Fruit fly (Drosophila melanogaster) whole organism, embryonic: ENCODE data around the gene Cad89D.

Experiments
- ATbp ChIP-seq: fragments of 200-800 bp; sonication (Bioruptor generic); optimal IDR thresholded peaks from 2 replicates; lab custom pipeline; 2017; ENCODE audit warnings: missing biosample characterization, mild to moderate bottlenecking, missing genetic modification characterization, missing genetic modification reagents
- Adf1 ChIP-seq: fragments of 200-800 bp; sonication (Bioruptor generic); IDR thresholded peaks from 2 replicates; pipeline ENCODE4 v1.3.6; 2022; ENCODE audit warnings: missing biosample characterization, missing genetic modification characterization
- Aef1 ChIP-seq: fragments of 200-800 bp; sonication (Bioruptor generic); IDR thresholded peaks from 3 replicates; pipeline ENCODE4 v1.3.6; 2022; ENCODE audit warnings: missing biosample characterization, missing genetic modification characterization
- Antp ChIP-seq: fragments of 200-800 bp; sonication (Bioruptor generic); optimal IDR thresholded peaks from 3 replicates; lab custom pipeline; 2016; ENCODE audit warnings: missing biosample characterization, missing genetic modification characterization
- BEAF-32 ChIP-seq: fragments of 200-800 bp; sonication (Bioruptor generic); optimal IDR thresholded peaks from 3 replicates; lab custom pipeline; 2017; ENCODE audit warnings: missing biosample characterization, missing genetic modification characterization, mild to moderate bottlenecking, moderate library complexity, missing genetic modification reagents
- Bgb ChIP-seq: fragments of 200-800 bp; sonication (Bioruptor generic); IDR thresholded peaks from 2 replicates; pipeline ENCODE4 v1.3.6; 2022; ENCODE audit warnings: missing biosample characterization, missing genetic modification characterization; ENCODE audit not compliant: partially characterized antibody
- CG10267 ChIP-seq: fragments of 200-800 bp; sonication (Bioruptor generic); optimal IDR thresholded peaks from 2 replicates; lab custom pipeline; 2018; ENCODE audit warnings: missing biosample characterization, mild to moderate bottlenecking, missing genetic modification characterization, moderate library complexity
- CG10654 ChIP-seq: fragments of 200-800 bp; sonication (Bioruptor generic); optimal IDR thresholded peaks from 2 replicates; lab custom pipeline; 2016; ENCODE audit warnings: missing biosample characterization, missing genetic modification characterization
- CG11723 ChIP-seq: fragments of 200-800 bp; sonication (Bioruptor generic); optimal IDR thresholded peaks from 2 replicates; lab custom pipeline; 2017; ENCODE audit warnings: missing biosample characterization, mild to moderate bottlenecking, missing genetic modification characterization
- CG13424 ChIP-seq: fragments of 200-800 bp; sonication (Bioruptor generic); optimal IDR thresholded peaks from 2 replicates; lab custom pipeline; 2019; ENCODE audit warnings: missing biosample characterization, mild to moderate bottlenecking, missing genetic modification characterization, moderate library complexity
- CG14050 ChIP-seq: fragments of 200-800 bp; sonication (Bioruptor generic); IDR thresholded peaks from 3 replicates; pipeline ENCODE4 v1.3.6; 2022; ENCODE audit warnings: missing biosample characterization, missing genetic modification characterization
- CG15073 ChIP-seq: fragments of 200-800 bp; sonication (Bioruptor generic); optimal IDR thresholded peaks from 2 replicates; lab custom pipeline; 2016; ENCODE audit warnings: missing biosample characterization, missing genetic modification characterization
- CG17829 ChIP-seq: fragments of 200-800 bp; optimal IDR thresholded peaks from 2 replicates; lab custom pipeline; 2019; ENCODE audit warnings: missing biosample characterization, mild to moderate bottlenecking, missing genetic modification characterization, moderate library complexity
- CG31365 ChIP-seq: fragments of 200-800 bp; sonication (Bioruptor generic); optimal IDR thresholded peaks from 2 replicates; lab custom pipeline; 2018; ENCODE audit warnings: missing biosample characterization, mild to moderate bottlenecking, missing genetic modification characterization
- CG34376 ChIP-seq: fragments of 200-800 bp; sonication (Bioruptor generic); optimal IDR thresholded peaks from 2 replicates; lab custom pipeline; 2018; ENCODE audit warnings: missing biosample characterization, mild to moderate bottlenecking, missing genetic modification characterization
- CG4617 ChIP-seq: fragments of 200-800 bp; sonication (Bioruptor generic); optimal IDR thresholded peaks from 3 replicates; lab custom pipeline; 2016; ENCODE audit warnings: missing biosample characterization, missing genetic modification characterization, borderline replicate concordance
- CG4820 ChIP-seq: fragments of 200-800 bp; sonication (Bioruptor generic); optimal IDR thresholded peaks from 3 replicates; lab custom pipeline; 2016; ENCODE audit warnings: missing biosample characterization, missing genetic modification characterization
- CG7372 ChIP-seq: fragments of 200-800 bp; sonication (Bioruptor generic); IDR thresholded peaks from 2 replicates; pipeline ENCODE4 v1.3.6; 2022; ENCODE audit warnings: missing biosample characterization, missing genetic modification characterization
- CG7839 ChIP-seq: fragments of 200-800 bp; sonication (Bioruptor generic); optimal IDR thresholded peaks from 3 replicates; lab custom pipeline; 2018; ENCODE audit warnings: missing biosample characterization, mild to moderate bottlenecking, missing genetic modification characterization, moderate library complexity
- CG8944 ChIP-seq: fragments of 200-800 bp; sonication (Bioruptor generic); optimal IDR thresholded peaks from 3 replicates; lab custom pipeline; 2016; ENCODE audit warnings: missing biosample characterization, missing genetic modification characterization
- CTCF ChIP-seq: fragments of 200-800 bp; sonication (Bioruptor generic); optimal IDR thresholded peaks from 2 replicates; lab custom pipeline; 2017; ENCODE audit warnings: missing biosample characterization, mild to moderate bottlenecking, missing genetic modification characterization, moderate library complexity
- D19A ChIP-seq: fragments of 200-800 bp; optimal IDR thresholded peaks from 3 replicates; lab custom pipeline; 2019; ENCODE audit warnings: missing biosample characterization, mild to moderate bottlenecking, missing genetic modification characterization, moderate library complexity
- Deaf1 ChIP-seq: fragments of 200-800 bp; optimal IDR thresholded peaks from 3 replicates; lab custom pipeline; 2019; ENCODE audit warnings: missing biosample characterization, mild to moderate bottlenecking, missing genetic modification characterization, moderate library complexity
- Dip3 ChIP-seq: fragments of 200-800 bp; sonication (Bioruptor generic); optimal IDR thresholded peaks from 3 replicates; lab custom pipeline; 2016; ENCODE audit warnings: missing biosample characterization, missing genetic modification characterization
- HLH54F ChIP-seq: fragments of 200-800 bp; sonication (Bioruptor generic); optimal IDR thresholded peaks from 3 replicates; lab custom pipeline; 2016; ENCODE audit warnings: missing biosample characterization, missing genetic modification characterization
- Hey ChIP-seq: fragments of 200-800 bp; sonication (Bioruptor generic); optimal IDR thresholded peaks from 3 replicates; lab custom pipeline; 2018; ENCODE audit warnings: missing biosample characterization, mild to moderate bottlenecking, missing genetic modification characterization
- Hr3 ChIP-seq: fragments of 200-800 bp; sonication (Bioruptor generic); optimal IDR thresholded peaks from 3 replicates; lab custom pipeline; 2016; ENCODE audit warnings: missing biosample characterization, missing genetic modification characterization
- Lpt ChIP-seq: fragments of >200 bp; optimal IDR thresholded peaks from 2 replicates; lab custom pipeline; 2018; ENCODE audit warnings: missing biosample characterization, missing genetic modification characterization
- MTF-1 ChIP-seq: fragments of 200-800 bp; sonication (Bioruptor generic); optimal IDR thresholded peaks from 2 replicates; lab custom pipeline; 2018; ENCODE audit warnings: missing biosample characterization, mild to moderate bottlenecking, missing genetic modification characterization, borderline replicate concordance
- NC2α ChIP-seq: fragments of 200-800 bp; sonication (Bioruptor generic); optimal IDR thresholded peaks from 2 replicates; lab custom pipeline; 2016; ENCODE audit warnings: missing biosample characterization, missing genetic modification characterization
- Optix ChIP-seq: fragments of 200-800 bp; sonication (Bioruptor generic); IDR thresholded peaks from 3 replicates; pipeline ENCODE4 v1.3.6; 2022; ENCODE audit warnings: missing biosample characterization, missing genetic modification characterization
- Scr ChIP-seq: fragments of 200-800 bp; sonication (Bioruptor generic); IDR thresholded peaks from 2 replicates; pipeline ENCODE4 v1.3.6; 2022; ENCODE audit warnings: missing biosample characterization, missing genetic modification characterization; ENCODE audit not compliant: partially characterized antibody
- bab2 ChIP-seq: fragments of 200-800 bp; sonication (Bioruptor generic); optimal IDR thresholded peaks from 2 replicates; lab custom pipeline; 2016; ENCODE audit warnings: missing biosample characterization, missing genetic modification characterization
- bigmax ChIP-seq: fragments of 200-800 bp; sonication (Bioruptor generic); optimal IDR thresholded peaks from 2 replicates; lab custom pipeline; 2018; ENCODE audit warnings: missing biosample characterization, mild to moderate bottlenecking, missing genetic modification characterization
- btn ChIP-seq: fragments of 200-800 bp; sonication (Bioruptor generic); optimal IDR thresholded peaks from 2 replicates; lab custom pipeline; 2016; ENCODE audit warnings: missing biosample characterization, missing genetic modification characterization
- dati ChIP-seq: fragments of 200-800 bp; sonication (Bioruptor generic); IDR thresholded peaks from 2 replicates; pipeline ENCODE4 v1.3.6; 2022; ENCODE audit warnings: missing biosample characterization, missing genetic modification characterization
- dimm ChIP-seq: fragments of 200-800 bp; sonication (Bioruptor generic); IDR thresholded peaks from 2 replicates; pipeline ENCODE4 v1.3.6; 2022; ENCODE audit warnings: missing biosample characterization, missing genetic modification characterization
- ewg ChIP-seq: fragments of 200-800 bp; sonication (Bioruptor generic); optimal IDR thresholded peaks from 3 replicates; lab custom pipeline; 2017; ENCODE audit warnings: mild to moderate bottlenecking, missing biosample characterization, missing genetic modification reagents, missing genetic modification characterization
- exex ChIP-seq: fragments of 200-800 bp; sonication (Bioruptor generic); optimal IDR thresholded peaks from 4 replicates; lab custom pipeline; 2018; ENCODE audit warnings: missing biosample characterization, mild to moderate bottlenecking, missing genetic modification characterization, moderate library complexity
- eyg ChIP-seq: fragments of 200-800 bp; sonication (Bioruptor generic); optimal IDR thresholded peaks from 3 replicates; lab custom pipeline; 2016; ENCODE audit warnings: missing biosample characterization, missing genetic modification characterization
- fd64A ChIP-seq: fragments of 200-800 bp; sonication (Bioruptor generic); optimal IDR thresholded peaks from 3 replicates; lab custom pipeline; 2018; ENCODE audit warnings: missing biosample characterization, mild to moderate bottlenecking, missing genetic modification characterization
- ftz-f1 ChIP-seq: fragments of 200-800 bp; sonication (Bioruptor generic); optimal IDR thresholded peaks from 2 replicates; lab custom pipeline; 2016; ENCODE audit warnings: missing biosample characterization, missing genetic modification characterization
- grau ChIP-seq: fragments of 200-800 bp; optimal IDR thresholded peaks from 3 replicates; lab custom pipeline; 2019; ENCODE audit warnings: missing biosample characterization, mild to moderate bottlenecking, missing genetic modification characterization, moderate library complexity
- gro ChIP-seq: fragments of 200-800 bp; sonication (Bioruptor generic); optimal IDR thresholded peaks from 2 replicates; lab custom pipeline; 2016; ENCODE audit warnings: missing biosample characterization, missing genetic modification characterization
- ham ChIP-seq: fragments of 200-800 bp; sonication (Bioruptor generic); IDR thresholded peaks from 2 replicates; pipeline ENCODE4 v1.3.6; 2022; ENCODE audit warnings: missing biosample characterization, missing genetic modification characterization
- lola ChIP-seq, 3 experiments: fragments of >200 bp in 2 of 3; fragments of 200-800 bp in 1 of 3; sonication (Bioruptor generic) in 1 of 3; optimal IDR thresholded peaks; 2 replicates each; lab custom pipeline; 2017 to 2019; ENCODE audit warnings: missing biosample characterization in 3 of 3, missing genetic modification characterization in 3 of 3, mild to moderate bottlenecking in 1 of 3, moderate library complexity in 1 of 3
- run ChIP-seq: fragments of 200-800 bp; sonication (Bioruptor generic); optimal IDR thresholded peaks from 3 replicates; lab custom pipeline; 2018; ENCODE audit warnings: missing biosample characterization, mild to moderate bottlenecking, missing genetic modification characterization
- seq ChIP-seq: fragments of 200-800 bp; sonication (Bioruptor generic); IDR thresholded peaks from 2 replicates; pipeline ENCODE4 v1.3.6; 2022; ENCODE audit warnings: missing biosample characterization, missing genetic modification characterization
- tap ChIP-seq: fragments of 200-800 bp; optimal IDR thresholded peaks from 3 replicates; lab custom pipeline; 2019; ENCODE audit warnings: missing biosample characterization, mild to moderate bottlenecking, missing genetic modification characterization, moderate library complexity
- toy ChIP-seq: fragments of 200-800 bp; sonication (Bioruptor generic); IDR thresholded peaks from 2 replicates; pipeline ENCODE4 v1.3.6; 2022; ENCODE audit warnings: missing biosample characterization, missing genetic modification characterization
- vvl ChIP-seq: fragments of 200-800 bp; sonication (Bioruptor generic); IDR thresholded peaks from 2 replicates; pipeline ENCODE4 v1.3.6; 2022; ENCODE audit warnings: missing biosample characterization, missing genetic modification characterization

Cad89D gene

DNA sequence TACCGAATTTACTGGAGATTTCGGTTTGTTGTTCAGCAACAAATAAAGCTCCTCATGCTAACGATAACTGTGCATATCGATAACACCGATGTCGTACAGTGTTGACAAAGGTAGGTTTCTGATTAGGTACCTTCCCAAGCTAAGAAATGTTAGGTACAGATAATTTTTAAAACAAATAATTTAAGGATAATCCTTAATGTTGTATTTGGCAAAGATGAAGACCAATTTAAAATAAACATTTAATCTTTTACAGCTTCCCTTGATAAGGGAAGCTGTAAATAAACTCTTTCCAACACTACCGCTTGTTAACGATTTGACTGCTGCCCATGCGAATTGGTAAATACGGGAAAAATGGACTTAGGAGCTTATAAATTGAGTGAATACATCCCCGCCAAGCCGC is 52.3 kb downstream of the Cad89D start, which contains the start of the genes Ttc1 and CG14882 (continued):
- peak; percentile 92 for TF ChIP-seq CG14050 (GFP tag; lab: Robert Waterston, UW)
- peak; percentile 90 for TF ChIP-seq Dip3 (GFP tag; lab: Kevin White, UChicago)
- peak; percentile 53 for TF ChIP-seq Scr
- TF ChIP-seq CG10267 (tag; lab: Kevin White, UChicago): peak; percentile 94
- no peak for TF ChIP-seq Lpt (GFP tag; lab: Kevin White, UChicago)
- peak; percentile 69 for TF ChIP-seq CG4617
- TF ChIP-seq Aef1 (GFP tag; lab: Robert Waterston, UW): peak; percentile 76
- peak; percentile 70 for TF ChIP-seq CG34376 (GFP tag; lab: Kevin White, UChicago)
- no peak for TF ChIP-seq CG11723 (GFP tag; lab: Kevin White, UChicago)
- TF ChIP-seq eyg (GFP tag; lab: Kevin White, UChicago): peak; percentile 56
- peak; percentile 44 for TF ChIP-seq btn (GFP tag; lab: Kevin White, UChicago)
- peak; percentile 27 for TF ChIP-seq MTF-1 (GFP tag; lab: Kevin White, UChicago)
- no peak for TF ChIP-seq exex (tag; lab: Kevin White, UChicago)
- TF ChIP-seq bab2 (GFP tag; lab: Kevin White, UChicago): peak; percentile 90
- peak; percentile 61 for TF ChIP-seq CG4820 (GFP tag; lab: Kevin White, UChicago)
- TF ChIP-seq Deaf1 (tag; lab: Kevin White, UChicago): no peak
- no peak for TF ChIP-seq CG15073
- no peak for TF ChIP-seq CG31365 (tag; lab: Kevin White, UChicago)
- peak; percentile 0 for TF ChIP-seq bigmax (GFP tag; lab: Kevin White, UChicago)
- peak; percentile 86 for TF ChIP-seq Hr3 (GFP tag; lab: Kevin White, UChicago)
- peak; percentile 85 for TF ChIP-seq dimm (GFP tag; lab: Robert Waterston, UW)
- peak; percentile 72 for TF ChIP-seq CG7372 (GFP tag; lab: Robert Waterston, UW)
- no peak for TF ChIP-seq fd64A (GFP tag; lab: Kevin White, UChicago)
- peak; percentile 92 for TF ChIP-seq vvl (GFP tag; lab: Robert Waterston, UW)
- peak; percentile 91 for TF ChIP-seq gro
- peak; percentile 58 for TF ChIP-seq ewg
- TF ChIP-seq HLH54F (GFP tag; lab: Kevin White, UChicago): peak; percentile 87
- TF ChIP-seq Bgb: peak; percentile 63
- TF ChIP-seq ham (GFP tag; lab: Robert Waterston, UW): peak; percentile 71; the same call in 1 of the 2 replicates
- no peak for TF ChIP-seq CG7839 (tag; lab: Kevin White, UChicago)
- no peak for TF ChIP-seq tap (tag; lab: Kevin White, UChicago)
- TF ChIP-seq CG13424 (tag; lab: Kevin White, UChicago): peak; percentile 84
- no peak for TF ChIP-seq D19A (tag; lab: Kevin White, UChicago)
- peak; percentile 55 for TF ChIP-seq Adf1 (GFP tag; lab: Robert Waterston, UW)
- 0 out of 2 replicates have a peak, but pooled peaks have one; percentile 34 for TF ChIP-seq toy (GFP tag; lab: Robert Waterston, UW)
- peak in 1 of 3 experiments; percentile 82 for TF ChIP-seq lola (GFP tag; optimal IDR thresholded peaks at IDR 0.05; lab: Kevin White, UChicago)
- TF ChIP-seq run (tag; lab: Kevin White, UChicago): peak; percentile 7
- peak; percentile 83 for TF ChIP-seq grau (tag; lab: Kevin White, UChicago)
- peak; percentile 69 for TF ChIP-seq Optix (GFP tag; lab: Robert Waterston, UW)
- TF ChIP-seq CTCF (GFP tag; lab: Kevin White, UChicago): no peak
- TF ChIP-seq ftz-f1 (GFP tag; lab: Kevin White, UChicago): peak; percentile 57
- peak; percentile 84 for TF ChIP-seq CG17829 (tag; lab: Kevin White, UChicago)
- TF ChIP-seq Hey (tag; lab: Kevin White, UChicago): no peak
- TF ChIP-seq dati (GFP tag; lab: Robert Waterston, UW): no peak
- peak; percentile 91 for TF ChIP-seq seq
- TF ChIP-seq Antp (GFP tag; lab: Kevin White, UChicago): peak; percentile 79
- peak; percentile 72 for TF ChIP-seq NC2α
- TF ChIP-seq ATbp (GFP tag; lab: Kevin White, UChicago): peak; percentile 78
- TF ChIP-seq CG8944 (GFP tag; lab: Kevin White, UChicago): peak; percentile 65
- TF ChIP-seq BEAF-32 (GFP tag; lab: Kevin White, UChicago): peak; percentile 56
- peak; percentile 78 for TF ChIP-seq CG10654 (GFP tag; lab: Kevin White, UChicago)
